Fruit fly (Drosophila melanogaster): ENCODE results near the gene mrn.

The mrn gene

dm6 chr3L:15592536-15593260 is 12.4 kb upstream of the mrn start (continued):
- peak; percentile 52 for TF ChIP-seq CG10147 (GFP tag; optimal IDR thresholded peaks at IDR 0.05)
- TF ChIP-seq fd96Cb (tag; optimal IDR thresholded peaks at IDR 0.05), result peak; percentile 55
- peak; percentile 24 for TF ChIP-seq Spps (tag; optimal IDR thresholded peaks at IDR 0.05)
- peak; percentile 20 for TF ChIP-seq CG4424 (GFP tag; optimal IDR thresholded peaks at IDR 0.05)
- peak; percentile 53; the same call in 2 of the 3 replicates for TF ChIP-seq tgo (GFP tag; IDR thresholded peaks at IDR 0.05)
- TF ChIP-seq Ravus (GFP tag; IDR thresholded peaks at IDR 0.05), result no peak
- no peak for TF ChIP-seq emc (GFP tag; optimal IDR thresholded peaks at IDR 0.05)
- TF ChIP-seq fd64A (GFP tag; optimal IDR thresholded peaks at IDR 0.05), result peak; percentile 3
- 0 out of 2 replicates have a peak, but pooled peaks have one; percentile 13 for TF ChIP-seq MBD-R2 (GFP tag; IDR thresholded peaks at IDR 0.05)
- TF ChIP-seq Blimp-1 (GFP tag; optimal IDR thresholded peaks at IDR 0.05), result peak; percentile 59
- peak; percentile 41 for TF ChIP-seq Hand (GFP tag; optimal IDR thresholded peaks at IDR 0.05)
- peak in 1 of 2 experiments; percentile 85 for TF ChIP-seq Hr51 (GFP tag; optimal IDR thresholded peaks at IDR 0.05)
- peak; percentile 4 for TF ChIP-seq CG8359 (GFP tag; optimal IDR thresholded peaks at IDR 0.05; ENCODE audit: borderline replicate concordance)
- no peak for TF ChIP-seq mld (GFP tag; IDR thresholded peaks at IDR 0.05; ENCODE audit: partially characterized antibody)
- peak; percentile 21; the same call in 1 of the 2 replicates for TF ChIP-seq CG14014 (GFP tag; IDR thresholded peaks at IDR 0.05)
- peak; percentile 49 for TF ChIP-seq run (tag; optimal IDR thresholded peaks at IDR 0.05)
- TF ChIP-seq dpn (GFP tag; optimal IDR thresholded peaks at IDR 0.05), result peak in 1 of 2 experiments; percentile 11
- no peak for TF ChIP-seq sob (GFP tag; IDR thresholded peaks at IDR 0.05)
- TF ChIP-seq tio (GFP tag; optimal IDR thresholded peaks at IDR 0.05), result peak; percentile 7
- peak; percentile 61 for TF ChIP-seq CG17359 (tag; optimal IDR thresholded peaks at IDR 0.05)
- TF ChIP-seq Ssrp (tag; optimal IDR thresholded peaks at IDR 0.05), result peak; percentile 51
- peak; percentile 73 for TF ChIP-seq nmo (GFP tag; optimal IDR thresholded peaks at IDR 0.05)
- TF ChIP-seq salm (tag; optimal IDR thresholded peaks at IDR 0.05), result peak; percentile 42
- peak; percentile 29 for TF ChIP-seq cwo (GFP tag; optimal IDR thresholded peaks at IDR 0.05)
- TF ChIP-seq CG11398 (GFP tag; optimal IDR thresholded peaks at IDR 0.05), result no peak
- TF ChIP-seq CG15601 (tag; optimal IDR thresholded peaks at IDR 0.05), result peak; percentile 28
- TF ChIP-seq CG10543 (GFP tag; optimal IDR thresholded peaks at IDR 0.05), result peak; percentile 1
- peak; percentile 56 for TF ChIP-seq ranshi (GFP tag; IDR thresholded peaks at IDR 0.05)
- no peak for TF ChIP-seq ems (GFP tag; optimal IDR thresholded peaks at IDR 0.05)
- peak; percentile 58 for TF ChIP-seq CG7372 (GFP tag; IDR thresholded peaks at IDR 0.05)
- TF ChIP-seq gsb-n (tag; optimal IDR thresholded peaks at IDR 0.05), result peak; percentile 25
- TF ChIP-seq CG17829 (tag; optimal IDR thresholded peaks at IDR 0.05), result peak; percentile 65
- TF ChIP-seq Fer3 (tag; optimal IDR thresholded peaks at IDR 0.05), result peak; percentile 64
- TF ChIP-seq Awh (GFP tag; IDR thresholded peaks at IDR 0.05), result peak; percentile 12; the same call in 1 of the 2 replicates
- no peak for TF ChIP-seq CG7987 (GFP tag; optimal IDR thresholded peaks at IDR 0.05)
- TF ChIP-seq Dek (tag; optimal IDR thresholded peaks at IDR 0.05), result peak; percentile 23
- peak; percentile 4 for TF ChIP-seq ewg (GFP tag; optimal IDR thresholded peaks at IDR 0.05)
- peak; percentile 21; the same call in 1 of the 2 replicates for TF ChIP-seq lmd (GFP tag; IDR thresholded peaks at IDR 0.05)
- TF ChIP-seq Xrp1 (GFP tag; IDR thresholded peaks at IDR 0.05), result peak; percentile 51; the same call in 1 of the 2 replicates
- TF ChIP-seq Eip74EF (GFP tag; optimal IDR thresholded peaks at IDR 0.05), result peak in 1 of 2 experiments; percentile 28
- TF ChIP-seq CG11504 (tag; optimal IDR thresholded peaks at IDR 0.05), result peak; percentile 82
- no peak for TF ChIP-seq CG32772 (GFP tag; IDR thresholded peaks at IDR 0.05)
- TF ChIP-seq CG7745 (tag; optimal IDR thresholded peaks at IDR 0.05), result no peak
- TF ChIP-seq Myb (GFP tag; optimal IDR thresholded peaks at IDR 0.05), result no peak
- peak; percentile 56 for TF ChIP-seq Asciz (GFP tag; optimal IDR thresholded peaks at IDR 0.05)
- TF ChIP-seq CG9727 (GFP tag; optimal IDR thresholded peaks at IDR 0.05), result peak; percentile 69
- TF ChIP-seq CG4707 (GFP tag; optimal IDR thresholded peaks at IDR 0.05), result no peak

All from whole organism, embryonic.